Worm (Caenorhabditis elegans) whole organism, early embryonic: Measurements from ENCODE around the gene ZK377.15.
A peak's percentile ranks its signal among the peaks of the same experiment; 100 is the strongest.

Experiments
- B0310.2 ChIP-seq: sonication (generic microtip); optimal IDR thresholded peaks from 2 replicates; lab custom pipeline; 2016; ENCODE audit warnings: mild to moderate bottlenecking, missing genetic modification characterization, missing compliant biosample characterization
- F13C5.2 ChIP-seq: sonication (generic microtip); optimal IDR thresholded peaks from 2 replicates; lab custom pipeline; 2017; ENCODE audit warnings: mild to moderate bottlenecking, missing genetic modification characterization, inconsistent platforms, missing compliant biosample characterization
- aly-1 ChIP-seq: sonication (generic microtip); optimal IDR thresholded peaks from 2 replicates; lab custom pipeline; 2016; ENCODE audit warnings: missing genetic modification characterization, missing compliant biosample characterization
- ama-1 ChIP-seq: fragments of 150-350 bp; optimal IDR thresholded peaks from 2 replicates; lab custom pipeline; 2014
- ceh-13 ChIP-seq: fragments of 200-800 bp; sonication (Bioruptor generic); optimal IDR thresholded peaks from 2 replicates; lab custom pipeline; 2018; ENCODE audit warnings: mild to moderate bottlenecking, missing genetic modification characterization, missing compliant biosample characterization
- ceh-36 ChIP-seq: sonication (generic microtip); optimal IDR thresholded peaks from 2 replicates; lab custom pipeline; 2016; ENCODE audit warnings: missing genetic modification characterization, inconsistent platforms, missing compliant biosample characterization
- ets-7 ChIP-seq: sonication (generic microtip); optimal IDR thresholded peaks from 2 replicates; lab custom pipeline; 2016; ENCODE audit warnings: missing genotype, missing genetic modification characterization, missing compliant biosample characterization
- flt-1 ChIP-seq: fragments of 200-800 bp; sonication (Bioruptor generic); IDR thresholded peaks from 2 replicates; pipeline ENCODE4 v1.3.6; 2022; ENCODE audit warnings: missing genetic modification characterization, missing compliant biosample characterization
- hmbx-1 ChIP-seq: sonication (generic microtip); optimal IDR thresholded peaks from 2 replicates; lab custom pipeline; 2016; ENCODE audit warnings: mild to moderate bottlenecking, missing genetic modification characterization, missing compliant biosample characterization
- hmg-4 ChIP-seq: fragments of 200-800 bp; sonication (Bioruptor generic); optimal IDR thresholded peaks from 2 replicates; lab custom pipeline; 2018; ENCODE audit warnings: mild to moderate bottlenecking, missing genetic modification characterization, missing compliant biosample characterization
- hnd-1 ChIP-seq: sonication (generic microtip); optimal IDR thresholded peaks from 2 replicates; lab custom pipeline; 2016; ENCODE audit warnings: missing genetic modification characterization, missing compliant biosample characterization
- pes-1 ChIP-seq: fragments of 200-800 bp; sonication (Bioruptor generic); IDR thresholded peaks from 2 replicates; pipeline ENCODE4 v1.3.6; 2022; ENCODE audit warnings: missing genetic modification reagents, missing genetic modification characterization, missing compliant biosample characterization
- scrt-1 ChIP-seq: fragments of 200-800 bp; sonication (Bioruptor generic); IDR thresholded peaks from 2 replicates; pipeline ENCODE4 v1.3.6; 2022; ENCODE audit warnings: missing genetic modification characterization, missing compliant biosample characterization
- sea-1 ChIP-seq: fragments of 200-800 bp; sonication (Bioruptor generic); conservative IDR thresholded peaks from 2 replicates; pipeline ENCODE4 v1.3.6; 2022; ENCODE audit warnings: missing genetic modification characterization, missing compliant biosample characterization
- tbx-11 ChIP-seq: fragments of 200-800 bp; sonication (Bioruptor generic); IDR thresholded peaks from 2 replicates; pipeline ENCODE4 v1.3.6; 2022; ENCODE audit warnings: missing genetic modification characterization, missing compliant biosample characterization
- tbx-37 ChIP-seq: fragments of 200-800 bp; sonication (Bioruptor generic); conservative IDR thresholded peaks from 2 replicates; pipeline ENCODE4 v1.3.6; 2022; ENCODE audit warnings: missing genetic modification reagents, missing genetic modification characterization, missing compliant biosample characterization
- tra-4 ChIP-seq: sonication (generic microtip); optimal IDR thresholded peaks from 2 replicates; lab custom pipeline; 2017; ENCODE audit warnings: missing genetic modification characterization, missing compliant biosample characterization

Gene ZK377.15

DNA sequence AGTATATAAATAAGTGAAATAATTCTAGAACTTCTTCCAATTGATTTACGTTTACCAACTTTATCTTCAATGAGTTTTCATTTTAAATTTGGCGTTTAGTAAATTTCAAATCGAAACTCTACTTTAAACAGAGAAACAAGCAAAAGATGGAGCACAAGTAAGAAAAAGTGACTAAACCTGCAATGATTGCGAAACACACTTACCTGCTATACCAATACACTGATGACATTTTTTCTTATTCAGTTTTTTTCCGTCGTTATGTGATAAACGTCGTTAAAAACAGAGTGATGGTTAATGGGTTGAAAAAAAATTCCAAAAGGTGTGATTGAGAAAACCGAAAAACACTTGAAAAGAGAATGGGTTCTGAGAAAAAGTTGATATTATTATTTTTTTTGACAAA is 8.1 kb upstream of the ZK377.15 start:
- TF ChIP-seq ets-7 (tag; lab: Kevin White, UChicago) = no peak
- TF ChIP-seq hnd-1 (tag; lab: Kevin White, UChicago) = no peak
- TF ChIP-seq tra-4 (tag; lab: Kevin White, UChicago) = no peak
- no peak for TF ChIP-seq ceh-36 (tag; lab: Kevin White, UChicago)
- TF ChIP-seq tbx-11 = no peak
- TF ChIP-seq pes-1 (GFP tag; lab: Robert Waterston, UW) = no peak
- TF ChIP-seq aly-1 (tag; lab: Kevin White, UChicago) = no peak
- TF ChIP-seq hmg-4 (GFP tag; lab: Kevin White, UChicago) = no peak
- no peak for TF ChIP-seq scrt-1
- no peak for TF ChIP-seq sea-1 (GFP tag; lab: Robert Waterston, UW)
- no peak for TF ChIP-seq B0310.2 (tag; lab: Kevin White, UChicago)
- TF ChIP-seq ceh-13 (GFP tag; lab: Kevin White, UChicago) = no peak

DNA sequence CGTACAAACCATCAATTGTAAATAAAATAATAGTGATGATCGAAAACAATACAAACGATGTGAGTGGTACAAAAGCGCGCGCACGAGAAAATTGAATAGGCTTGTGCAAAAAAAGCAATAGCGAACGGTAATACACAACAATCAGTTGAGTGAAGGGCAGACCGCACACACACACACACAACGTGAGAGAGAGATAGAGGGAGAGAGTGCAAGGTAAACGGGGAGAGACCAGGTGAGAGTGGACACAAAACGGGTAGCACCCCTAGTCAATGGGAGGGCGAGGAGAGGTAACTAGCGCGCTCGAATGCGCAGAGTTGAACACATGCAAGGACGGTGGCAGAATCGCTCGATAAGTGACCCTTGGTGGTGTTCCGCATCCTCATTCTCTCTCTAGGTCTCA is 6.5 kb upstream of the ZK377.15 start:
- TF ChIP-seq B0310.2 (tag; lab: Kevin White, UChicago) = peak; percentile 5
- no peak for TF ChIP-seq F13C5.2
- TF ChIP-seq tra-4 (tag; lab: Kevin White, UChicago) = no peak
- TF ChIP-seq ets-7 (tag; lab: Kevin White, UChicago) = no peak
- 0 out of 2 replicates have a peak, but pooled peaks have one; percentile 33 for TF ChIP-seq tbx-11
- 0 out of 2 replicates have a peak, but pooled peaks have one; percentile 26 for TF ChIP-seq pes-1 (GFP tag; lab: Robert Waterston, UW)
- TF ChIP-seq hmg-4 (GFP tag; lab: Kevin White, UChicago) = peak; percentile 84
- TF ChIP-seq aly-1 (tag; lab: Kevin White, UChicago) = peak; percentile 2
- TF ChIP-seq ama-1 (lab: Kevin White, UChicago) = no peak
- TF ChIP-seq hnd-1 (tag; lab: Kevin White, UChicago) = no peak
- 0 out of 2 replicates have a peak, but pooled peaks have one; percentile 30 for TF ChIP-seq sea-1 (GFP tag; lab: Robert Waterston, UW)

DNA sequence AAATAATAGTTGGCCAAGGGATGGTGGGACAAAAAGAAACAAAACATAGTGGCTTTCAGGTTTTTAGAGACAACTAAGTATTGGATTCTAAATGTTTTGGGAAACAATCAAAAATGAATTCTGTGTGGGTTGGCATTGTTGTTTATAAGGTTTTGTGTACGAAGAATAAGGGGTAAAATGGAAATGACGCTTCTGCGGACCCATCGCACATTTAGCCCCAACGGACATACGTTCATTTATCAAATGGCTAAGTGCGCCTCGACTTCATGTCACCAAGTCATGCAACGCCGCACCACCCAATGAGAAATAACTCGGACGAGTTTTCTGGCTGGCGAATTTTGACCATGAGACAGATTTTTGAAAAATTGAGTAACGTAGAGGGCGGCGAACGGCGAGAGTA is 4.6 kb upstream of the ZK377.15 start:
- TF ChIP-seq pes-1 (GFP tag; lab: Robert Waterston, UW) (no peak), ets-7 (tag; lab: Kevin White, UChicago) (no peak), ceh-13 (GFP tag; lab: Kevin White, UChicago) (no peak), tra-4 (tag; lab: Kevin White, UChicago) (no peak), scrt-1 (no peak), B0310.2 (tag; lab: Kevin White, UChicago) (no peak), flt-1 (GFP tag; lab: Robert Waterston, UW) (no peak), ceh-36 (tag; lab: Kevin White, UChicago) (no peak), F13C5.2 (no peak), ama-1 (lab: Kevin White, UChicago) (no peak), sea-1 (GFP tag; lab: Robert Waterston, UW) (no peak), tbx-11 (no peak), hnd-1 (tag; lab: Kevin White, UChicago) (no peak), aly-1 (tag; lab: Kevin White, UChicago) (no peak)

- TF ChIP-seq hnd-1 (tag; lab: Kevin White, UChicago) = no peak
- TF ChIP-seq ets-7 (tag; lab: Kevin White, UChicago) = no peak
- no peak for TF ChIP-seq B0310.2 (tag; lab: Kevin White, UChicago)
- no peak for TF ChIP-seq sea-1 (GFP tag; lab: Robert Waterston, UW)
- no peak for TF ChIP-seq flt-1 (GFP tag; lab: Robert Waterston, UW)
- no peak for TF ChIP-seq aly-1 (tag; lab: Kevin White, UChicago)
Measured at ce11 chrX:3469332-3469731, 3.6 kb upstream of the ZK377.15 start.

DNA sequence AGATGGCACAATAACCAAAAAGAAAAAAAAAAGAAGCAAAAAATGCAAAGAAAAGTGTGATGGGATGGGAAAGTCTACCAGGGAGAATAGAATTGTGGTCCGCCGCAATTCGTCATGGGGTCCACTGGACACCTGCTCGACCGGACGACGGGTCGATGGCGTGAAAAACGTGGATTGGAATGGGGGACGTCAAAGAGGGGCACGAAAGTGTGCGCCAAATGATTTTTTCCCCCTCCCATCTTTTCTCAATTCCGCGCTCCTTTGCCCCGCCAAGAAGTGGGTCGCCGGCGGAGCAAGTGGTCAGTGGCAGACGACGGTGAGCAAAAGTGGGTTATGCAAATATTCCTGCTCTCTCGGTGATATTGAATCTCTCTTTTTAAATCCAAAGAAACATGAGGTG is 2.3 kb upstream of the ZK377.15 start:
- TF ChIP-seq sea-1 (GFP tag; lab: Robert Waterston, UW) (no peak), hmg-4 (GFP tag; lab: Kevin White, UChicago) (no peak), tra-4 (tag; lab: Kevin White, UChicago) (no peak), ceh-36 (tag; lab: Kevin White, UChicago) (no peak), hmbx-1 (tag; lab: Kevin White, UChicago) (no peak), flt-1 (GFP tag; lab: Robert Waterston, UW) (no peak), ets-7 (tag; lab: Kevin White, UChicago) (no peak), ceh-13 (GFP tag; lab: Kevin White, UChicago) (no peak), ama-1 (lab: Kevin White, UChicago) (no peak), aly-1 (tag; lab: Kevin White, UChicago) (no peak), hnd-1 (tag; lab: Kevin White, UChicago) (no peak), tbx-11 (no peak), B0310.2 (tag; lab: Kevin White, UChicago) (no peak), scrt-1 (no peak), tbx-37 (GFP tag; lab: Robert Waterston, UW) (no peak), pes-1 (GFP tag; lab: Robert Waterston, UW) (no peak)

ce11 chrX:3467004-3467761 is 1.5 kb upstream of the ZK377.15 start:
- no peak for TF ChIP-seq pes-1 (GFP tag; lab: Robert Waterston, UW)
- peak; percentile 65 for TF ChIP-seq hmg-4 (GFP tag; lab: Kevin White, UChicago)

DNA sequence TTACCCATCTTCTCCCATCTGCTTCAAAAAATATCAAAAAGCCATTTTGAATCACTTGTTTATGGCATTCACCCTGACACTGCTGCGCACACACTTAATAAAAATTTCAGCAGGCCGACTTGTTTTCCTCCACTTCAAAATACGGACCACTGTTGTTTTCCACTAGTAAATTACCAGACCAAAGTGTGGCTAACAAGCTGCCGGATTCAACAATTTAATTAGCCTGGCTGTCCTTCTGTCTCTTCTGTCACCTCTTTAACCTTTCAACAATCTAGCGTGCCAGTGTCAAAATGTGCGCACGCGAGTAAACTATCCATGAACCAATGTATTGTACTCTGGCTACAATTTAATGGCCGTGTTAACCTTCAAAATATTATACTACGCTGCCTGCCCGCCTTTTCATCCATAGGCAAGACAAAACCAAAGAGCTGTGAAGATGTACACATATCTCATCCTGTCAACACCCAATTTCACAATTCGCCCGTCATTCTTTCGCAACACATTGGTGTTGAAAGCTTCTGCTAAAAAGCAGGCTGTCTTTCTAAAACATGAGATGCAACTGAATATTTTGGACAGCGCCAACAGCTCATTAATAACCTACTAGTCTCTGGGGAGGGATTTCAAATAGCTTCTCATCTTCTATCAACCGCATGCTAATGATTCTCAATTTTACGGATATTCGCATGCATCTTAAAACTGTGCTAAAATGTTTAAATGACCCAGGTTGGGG is 1.2 kb downstream of the ZK377.15 start:
- TF ChIP-seq hmbx-1 (tag; lab: Kevin White, UChicago) (no peak), ama-1 (lab: Kevin White, UChicago) (no peak), hnd-1 (tag; lab: Kevin White, UChicago) (no peak), B0310.2 (tag; lab: Kevin White, UChicago) (no peak), tbx-37 (GFP tag; lab: Robert Waterston, UW) (no peak), ceh-13 (GFP tag; lab: Kevin White, UChicago) (no peak), flt-1 (GFP tag; lab: Robert Waterston, UW) (no peak), aly-1 (tag; lab: Kevin White, UChicago) (no peak), tra-4 (tag; lab: Kevin White, UChicago) (no peak), hmg-4 (GFP tag; lab: Kevin White, UChicago) (no peak), scrt-1 (no peak), ets-7 (tag; lab: Kevin White, UChicago) (no peak), tbx-11 (no peak), pes-1 (GFP tag; lab: Robert Waterston, UW) (no peak), ceh-36 (tag; lab: Kevin White, UChicago) (no peak), F13C5.2 (no peak), sea-1 (GFP tag; lab: Robert Waterston, UW) (no peak)
